Fruit fly (Drosophila melanogaster): ENCODE data around the gene CG4991.

CG4991 gene

dm6 chrX:17107401-17107916 lies 15.8 kb downstream of the CG4991 start, which contains the start of gene CG5004 (continued):
- TF ChIP-seq CG32006 (GFP tag; optimal IDR thresholded peaks at IDR 0.05) = no peak
- TF ChIP-seq Sox15 (GFP tag; optimal IDR thresholded peaks at IDR 0.05) = no peak
- TF ChIP-seq Ets21C (GFP tag; optimal IDR thresholded peaks at IDR 0.05) = no peak
- no peak for TF ChIP-seq fd59A (GFP tag; optimal IDR thresholded peaks at IDR 0.05)

DNA sequence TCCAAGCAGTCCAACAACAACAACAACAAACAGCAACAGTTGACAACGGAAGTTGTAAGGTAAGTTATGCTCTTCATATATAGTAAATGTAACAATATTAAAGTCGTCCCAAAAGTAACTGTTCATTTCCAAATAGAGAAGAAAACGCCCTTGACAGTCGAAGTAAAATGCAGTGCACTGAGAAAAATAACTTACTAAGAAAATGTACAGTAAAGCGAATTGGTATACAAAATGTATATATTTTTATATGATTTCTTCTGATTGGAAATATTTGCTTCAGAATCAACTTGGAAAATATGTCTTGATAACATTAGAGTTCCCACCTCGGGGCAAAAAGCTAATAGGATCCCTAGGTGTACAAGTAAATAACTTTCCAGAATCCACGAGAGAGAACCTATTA lies 16.3 kb downstream of the CG4991 start:
- TF ChIP-seq Blimp-1 (GFP tag; optimal IDR thresholded peaks at IDR 0.05) (no peak), CG1621 (tag; optimal IDR thresholded peaks at IDR 0.05) (no peak), Hr4 (GFP tag; optimal IDR thresholded peaks at IDR 0.05) (no peak), achi (GFP tag; optimal IDR thresholded peaks at IDR 0.05) (no peak), CG11294 (GFP tag; IDR thresholded peaks at IDR 0.05) (no peak), dsx (GFP tag; optimal IDR thresholded peaks at IDR 0.05; ENCODE audit: poor library complexity, severe bottlenecking) (peak; percentile 7), CG4318 (GFP tag; optimal IDR thresholded peaks at IDR 0.05) (no peak), fd85E (GFP tag; optimal IDR thresholded peaks at IDR 0.05) (no peak), CG15336 (GFP tag; IDR thresholded peaks at IDR 0.05) (no peak), CG32006 (GFP tag; optimal IDR thresholded peaks at IDR 0.05) (peak; percentile 32), CG6808 (GFP tag; optimal IDR thresholded peaks at IDR 0.05) (no peak), CG10669 (GFP tag; optimal IDR thresholded peaks at IDR 0.05) (no peak), CG8632 (GFP tag; optimal IDR thresholded peaks at IDR 0.05) (no peak), Eip75B (GFP tag; optimal IDR thresholded peaks at IDR 0.05) (no peak), pdm3 (GFP tag; optimal IDR thresholded peaks at IDR 0.05) (peak; percentile 1), Sox14 (GFP tag; optimal IDR thresholded peaks at IDR 0.05) (no peak), acj6 (GFP tag; optimal IDR thresholded peaks at IDR 0.05) (no peak), ss (GFP tag; optimal IDR thresholded peaks at IDR 0.05) (no peak), svp (GFP tag) (peak; percentile 76), CG8119 (GFP tag; IDR thresholded peaks at IDR 0.05) (no peak), spab (GFP tag; optimal IDR thresholded peaks at IDR 0.05) (no peak), Gug (GFP tag; IDR thresholded peaks at IDR 0.05) (no peak), Eip78C (GFP tag) (no peak), Hr38 (GFP tag; optimal IDR thresholded peaks at IDR 0.05) (no peak), esn (GFP tag; optimal IDR thresholded peaks at IDR 0.05) (peak; percentile 26), topi (GFP tag; optimal IDR thresholded peaks at IDR 0.05) (no peak), Met (GFP tag; optimal IDR thresholded peaks at IDR 0.05) (peak; percentile 4), CG6163 (GFP tag; IDR thresholded peaks at IDR 0.05) (no peak), lz (GFP tag; optimal IDR thresholded peaks at IDR 0.05) (peak; percentile 16), salr (GFP tag; optimal IDR thresholded peaks at IDR 0.05) (peak in 1 of 2 experiments; percentile 11), Ets96B (tag; optimal IDR thresholded peaks at IDR 0.05) (no peak)

dm6 chrX:17109673-17110072 lies 18.0 kb downstream of the CG4991 start:
- TF ChIP-seq CG32006 (GFP tag; optimal IDR thresholded peaks at IDR 0.05) (no peak), salr (GFP tag; optimal IDR thresholded peaks at IDR 0.05) (no peak), Lpt (GFP tag; optimal IDR thresholded peaks at IDR 0.05) (no peak), net (GFP tag; optimal IDR thresholded peaks at IDR 0.05) (no peak), CG6854 (GFP tag; optimal IDR thresholded peaks at IDR 0.05) (no peak), lz (GFP tag; optimal IDR thresholded peaks at IDR 0.05) (no peak), dac (GFP tag; optimal IDR thresholded peaks at IDR 0.05) (no peak), fkh (GFP tag; optimal IDR thresholded peaks at IDR 0.05) (peak; percentile 56), OdsH (GFP tag; optimal IDR thresholded peaks at IDR 0.05) (no peak), svp (GFP tag) (no peak), Hr4 (GFP tag; optimal IDR thresholded peaks at IDR 0.05) (no peak), spab (GFP tag; optimal IDR thresholded peaks at IDR 0.05) (no peak), CG4318 (GFP tag; optimal IDR thresholded peaks at IDR 0.05) (no peak), CG6163 (GFP tag; IDR thresholded peaks at IDR 0.05) (no peak), CG7368 (GFP tag; optimal IDR thresholded peaks at IDR 0.05) (no peak), CG6276 (GFP tag; optimal IDR thresholded peaks at IDR 0.05) (peak; percentile 37), Hr38 (GFP tag; optimal IDR thresholded peaks at IDR 0.05) (no peak), Sox14 (GFP tag; optimal IDR thresholded peaks at IDR 0.05) (no peak), vri (GFP tag; optimal IDR thresholded peaks at IDR 0.05) (peak; percentile 54), CG3032 (tag; optimal IDR thresholded peaks at IDR 0.05) (no peak), ss (GFP tag; optimal IDR thresholded peaks at IDR 0.05) (no peak), CG16779 (tag; optimal IDR thresholded peaks at IDR 0.05) (no peak), Sox102F (GFP tag; optimal IDR thresholded peaks at IDR 0.05) (no peak), eg (GFP tag; IDR thresholded peaks at IDR 0.05) (peak; percentile 33; the same call in 1 of the 3 replicates), pdm3 (GFP tag; optimal IDR thresholded peaks at IDR 0.05) (no peak), fd85E (GFP tag; optimal IDR thresholded peaks at IDR 0.05) (no peak), CG9139 (GFP tag; optimal IDR thresholded peaks at IDR 0.05) (no peak)
